Worm (Caenorhabditis elegans) whole organism, early embryonic: ENCODE data around the gene lron-13.

Experiments used
- F13C5.2 ChIP-seq: sonication (generic microtip); optimal IDR thresholded peaks from 2 replicates; lab custom pipeline; 2017; ENCODE audit warnings: mild to moderate bottlenecking, missing genetic modification characterization, inconsistent platforms, missing compliant biosample characterization
- aly-1 ChIP-seq: sonication (generic microtip); optimal IDR thresholded peaks from 2 replicates; lab custom pipeline; 2016; ENCODE audit warnings: missing genetic modification characterization, missing compliant biosample characterization
- ama-1 ChIP-seq: fragments of 150-350 bp; optimal IDR thresholded peaks from 2 replicates; lab custom pipeline; 2014
- ceh-13 ChIP-seq: fragments of 200-800 bp; sonication (Bioruptor generic); optimal IDR thresholded peaks from 2 replicates; lab custom pipeline; 2018; ENCODE audit warnings: mild to moderate bottlenecking, missing genetic modification characterization, missing compliant biosample characterization
- ceh-36 ChIP-seq: sonication (generic microtip); optimal IDR thresholded peaks from 2 replicates; lab custom pipeline; 2016; ENCODE audit warnings: missing genetic modification characterization, inconsistent platforms, missing compliant biosample characterization
- flt-1 ChIP-seq: fragments of 200-800 bp; sonication (Bioruptor generic); IDR thresholded peaks from 2 replicates; pipeline ENCODE4 v1.3.6; 2022; ENCODE audit warnings: missing genetic modification characterization, missing compliant biosample characterization
- hnd-1 ChIP-seq: sonication (generic microtip); optimal IDR thresholded peaks from 2 replicates; lab custom pipeline; 2016; ENCODE audit warnings: missing genetic modification characterization, missing compliant biosample characterization
- tra-4 ChIP-seq: sonication (generic microtip); optimal IDR thresholded peaks from 2 replicates; lab custom pipeline; 2017; ENCODE audit warnings: missing genetic modification characterization, missing compliant biosample characterization

- TF ChIP-seq ceh-36 (tag; lab: Kevin White, UChicago) (no peak), tra-4 (tag; lab: Kevin White, UChicago) (no peak), ama-1 (lab: Kevin White, UChicago) (no peak), flt-1 (no peak), hnd-1 (tag; lab: Kevin White, UChicago) (no peak), F13C5.2 (tag; lab: Kevin White, UChicago) (no peak), ceh-13 (no peak), aly-1 (tag; lab: Kevin White, UChicago) (no peak)
Observed at ce11 chrIII:13530017-13530416, 2.8 kb downstream of the lron-13 start.
